Worm (Caenorhabditis elegans) whole organism, L4 larva: ENCODE measurements around the gene wht-3.

Experiments used
- lin-13 ChIP-seq: fragments of 150-350 bp; optimal IDR thresholded peaks from 2 replicates; lab custom pipeline; 2014; ENCODE audit warnings: missing biosample characterization, missing genetic modification reagents, missing genetic modification characterization
- nhr-11 ChIP-seq: fragments of 150-350 bp; optimal IDR thresholded peaks from 2 replicates; lab custom pipeline; 2014; ENCODE audit warnings: missing biosample characterization, missing genetic modification characterization
- unc-62 ChIP-seq, 3 experiments: fragments of 150-350 bp in 1 of 3; sonication (generic microtip); optimal IDR thresholded peaks in 2 of 3; peaks in 1 of 3; 1 replicate in 1 of 3; 2 replicates in 2 of 3; lab custom pipeline; 2014 to 2017; ENCODE audit warnings: missing biosample characterization in 3 of 3, missing genetic modification characterization in 3 of 3, missing genetic modification reagents in 3 of 3, missing genotype in 1 of 3
- zag-1 ChIP-seq: fragments of 150-350 bp; optimal IDR thresholded peaks from 2 replicates; lab custom pipeline; 2014; ENCODE audit warnings: missing biosample characterization, missing genetic modification characterization

ce11 chrIII:4113594-4113993, 37.8 kb downstream of the wht-3 start:
- TF ChIP-seq zag-1 (tag; lab: Kevin White, UChicago) (no peak), unc-62 (GFP tag; optimal IDR thresholded peaks at IDR 0.05 in 1 of 2; lab: Kevin White, UChicago) (peak in 1 of 2 experiments; percentile 70), unc-62 (tag; optimal IDR thresholded peaks at IDR 0.05; lab: Kevin White, UChicago) (no peak), nhr-11 (peak; percentile 26), lin-13 (GFP tag; lab: Kevin White, UChicago) (no peak)
